Fruit fly (Drosophila melanogaster) whole organism, embryonic: ENCODE results near the gene DIP-alpha.

Source experiments
- Atf6 ChIP-seq: fragments of 200-800 bp; sonication (Bioruptor generic); IDR thresholded peaks from 2 replicates; pipeline ENCODE4 v1.3.6; 2022; ENCODE audit warnings: missing biosample characterization, missing genetic modification characterization
- CG11696 ChIP-seq: fragments of 200-800 bp; sonication (Bioruptor generic); IDR thresholded peaks from 2 replicates; pipeline ENCODE4 v1.3.6; 2022; ENCODE audit warnings: missing biosample characterization, missing genetic modification characterization
- CG14860 ChIP-seq: fragments of 200-800 bp; sonication (Bioruptor generic); IDR thresholded peaks from 3 replicates; pipeline ENCODE4 v1.3.6; 2022; ENCODE audit warnings: missing biosample characterization, missing genetic modification characterization; ENCODE audit not compliant: partially characterized antibody
- CG15073 ChIP-seq: fragments of 200-800 bp; sonication (Bioruptor generic); optimal IDR thresholded peaks from 2 replicates; lab custom pipeline; 2016; ENCODE audit warnings: missing biosample characterization, missing genetic modification characterization
- CG1529 ChIP-seq: fragments of 200-800 bp; sonication (Bioruptor generic); optimal IDR thresholded peaks from 3 replicates; lab custom pipeline; 2018; ENCODE audit warnings: missing biosample characterization, missing genetic modification characterization
- CG1602 ChIP-seq: fragments of 200-800 bp; sonication (Bioruptor generic); optimal IDR thresholded peaks from 3 replicates; lab custom pipeline; 2016; ENCODE audit warnings: missing biosample characterization, missing genetic modification characterization
- CG18476 ChIP-seq: fragments of 200-800 bp; sonication (Bioruptor generic); optimal IDR thresholded peaks from 2 replicates; lab custom pipeline; 2016; ENCODE audit warnings: missing biosample characterization, mild to moderate bottlenecking, missing genetic modification characterization
- CG3726 ChIP-seq: fragments of 200-800 bp; sonication (Bioruptor generic); IDR thresholded peaks from 3 replicates; pipeline ENCODE4, ENCODE4 v1.3.6; 2022; ENCODE audit warnings: missing biosample characterization, missing genetic modification characterization
- CG4404 ChIP-seq: fragments of 200-800 bp; sonication (Bioruptor generic); IDR thresholded peaks from 2 replicates; pipeline ENCODE4 v1.3.6; 2022; ENCODE audit warnings: missing biosample characterization, missing genetic modification characterization
- CG5953 ChIP-seq: fragments of 200-800 bp; sonication (Bioruptor generic); IDR thresholded peaks from 2 replicates; pipeline ENCODE4 v1.3.6; 2022; ENCODE audit warnings: missing biosample characterization, missing genetic modification characterization
- CG7556 ChIP-seq: fragments of 200-800 bp; sonication (Bioruptor generic); optimal IDR thresholded peaks from 2 replicates; lab custom pipeline; 2017; ENCODE audit warnings: missing biosample characterization, mild to moderate bottlenecking, missing genetic modification characterization
- CG7928 ChIP-seq: fragments of 200-800 bp; sonication (Bioruptor generic); optimal IDR thresholded peaks from 2 replicates; lab custom pipeline; 2017; ENCODE audit warnings: missing biosample characterization, mild to moderate bottlenecking, missing genetic modification characterization
- CG9609 ChIP-seq: fragments of 200-800 bp; sonication (Bioruptor generic); optimal IDR thresholded peaks from 3 replicates; lab custom pipeline; 2016; ENCODE audit warnings: missing biosample characterization, missing genetic modification characterization
- CG9727 ChIP-seq: fragments of 200-800 bp; sonication (Bioruptor generic); optimal IDR thresholded peaks from 3 replicates; lab custom pipeline; 2017; ENCODE audit warnings: missing biosample characterization, mild to moderate bottlenecking, missing genetic modification characterization
- CTCF ChIP-seq: fragments of 200-800 bp; sonication (Bioruptor generic); optimal IDR thresholded peaks from 2 replicates; lab custom pipeline; 2017; ENCODE audit warnings: missing biosample characterization, mild to moderate bottlenecking, missing genetic modification characterization, moderate library complexity
- CoRest ChIP-seq: fragments of 200-800 bp; sonication (Bioruptor generic); optimal IDR thresholded peaks from 3 replicates; lab custom pipeline; 2018; ENCODE audit warnings: missing biosample characterization, mild to moderate bottlenecking, missing genetic modification characterization, moderate library complexity
- Dip3 ChIP-seq: fragments of 200-800 bp; sonication (Bioruptor generic); optimal IDR thresholded peaks from 3 replicates; lab custom pipeline; 2016; ENCODE audit warnings: missing biosample characterization, missing genetic modification characterization
- Dll ChIP-seq: fragments of 200-800 bp; sonication (Bioruptor generic); IDR thresholded peaks from 4 replicates; pipeline ENCODE4 v1.3.6; 2022; ENCODE audit warnings: missing biosample characterization, missing genetic modification characterization; ENCODE audit not compliant: partially characterized antibody
- HLH3B ChIP-seq: fragments of 200-800 bp; sonication (Bioruptor generic); IDR thresholded peaks from 2 replicates; pipeline ENCODE4 v1.3.6; 2022; ENCODE audit warnings: missing biosample characterization, missing genetic modification characterization
- HLH54F ChIP-seq: fragments of 200-800 bp; sonication (Bioruptor generic); optimal IDR thresholded peaks from 3 replicates; lab custom pipeline; 2016; ENCODE audit warnings: missing biosample characterization, missing genetic modification characterization
- Hr51 ChIP-seq, 2 experiments: fragments of 200-800 bp; sonication (Bioruptor generic); optimal IDR thresholded peaks; 2 replicates in 1 of 2; 3 replicates in 1 of 2; lab custom pipeline; 2016 to 2018; ENCODE audit warnings: missing biosample characterization in 2 of 2, missing genetic modification characterization in 2 of 2, mild to moderate bottlenecking in 1 of 2, moderate library complexity in 1 of 2
- Mad ChIP-seq: fragments of 200-800 bp; sonication (Bioruptor generic); optimal IDR thresholded peaks from 2 replicates; lab custom pipeline; 2016; ENCODE audit warnings: missing biosample characterization, missing genetic modification characterization
- Meics ChIP-seq: fragments of 200-800 bp; sonication (Bioruptor generic); optimal IDR thresholded peaks from 2 replicates; lab custom pipeline; 2017; ENCODE audit warnings: missing biosample characterization, mild to moderate bottlenecking, missing genetic modification characterization
- NC2β ChIP-seq: fragments of 200-800 bp; sonication (Bioruptor generic); optimal IDR thresholded peaks from 2 replicates; lab custom pipeline; 2016; ENCODE audit warnings: missing biosample characterization, missing genetic modification characterization
- Opbp ChIP-seq: fragments of 200-800 bp; sonication (Bioruptor generic); IDR thresholded peaks from 3 replicates; pipeline ENCODE4 v1.3.6; 2022; ENCODE audit warnings: missing biosample characterization, missing genetic modification characterization; ENCODE audit not compliant: partially characterized antibody
- Rfx ChIP-seq: fragments of 200-800 bp; sonication (Bioruptor generic); IDR thresholded peaks from 2 replicates; pipeline ENCODE4 v1.3.6; 2022; ENCODE audit warnings: missing biosample characterization, missing genetic modification characterization
- Sox100B ChIP-seq: fragments of 200-800 bp; sonication (Bioruptor generic); optimal IDR thresholded peaks from 3 replicates; lab custom pipeline; 2018; ENCODE audit warnings: missing biosample characterization, mild to moderate bottlenecking, missing genetic modification characterization
- Xbp1 ChIP-seq: fragments of 200-800 bp; sonication (Bioruptor generic); optimal IDR thresholded peaks from 3 replicates; lab custom pipeline; 2016; ENCODE audit warnings: missing biosample characterization, mild to moderate bottlenecking, missing genetic modification characterization
- bbx ChIP-seq: fragments of 200-800 bp; sonication (Bioruptor generic); IDR thresholded peaks from 2 replicates; pipeline ENCODE4 v1.3.6; 2022; ENCODE audit warnings: missing biosample characterization, missing genetic modification characterization; ENCODE audit not compliant: partially characterized antibody
- chm ChIP-seq: fragments of 200-800 bp; sonication (Bioruptor generic); IDR thresholded peaks from 2 replicates; pipeline ENCODE4 v1.3.6; 2022; ENCODE audit warnings: missing biosample characterization, missing genetic modification characterization
- croc ChIP-seq: fragments of 200-800 bp; sonication (Bioruptor generic); conservative IDR thresholded peaks from 3 replicates; pipeline ENCODE4 v1.3.6; 2022; ENCODE audit warnings: missing biosample characterization, missing genetic modification characterization
- dmrt11E ChIP-seq: fragments of 200-800 bp; sonication (Bioruptor generic); optimal IDR thresholded peaks from 3 replicates; lab custom pipeline; 2018; ENCODE audit warnings: missing biosample characterization, mild to moderate bottlenecking, missing genetic modification characterization, moderate library complexity
- ems ChIP-seq: fragments of 200-800 bp; sonication (Bioruptor generic); optimal IDR thresholded peaks from 3 replicates; lab custom pipeline; 2016; ENCODE audit warnings: missing biosample characterization, missing genetic modification characterization
- ftz-f1 ChIP-seq: fragments of 200-800 bp; sonication (Bioruptor generic); optimal IDR thresholded peaks from 2 replicates; lab custom pipeline; 2016; ENCODE audit warnings: missing biosample characterization, missing genetic modification characterization
- fu2 ChIP-seq: fragments of 200-800 bp; sonication (Bioruptor generic); optimal IDR thresholded peaks from 2 replicates; lab custom pipeline; 2016; ENCODE audit warnings: missing biosample characterization, missing genetic modification characterization
- hb ChIP-seq: fragments of 200-800 bp; sonication (Bioruptor generic); IDR thresholded peaks from 3 replicates; pipeline ENCODE4 v1.3.6; 2022; ENCODE audit warnings: missing biosample characterization, missing genetic modification characterization; ENCODE audit not compliant: partially characterized antibody
- kni ChIP-seq: fragments of 200-800 bp; sonication (Bioruptor generic); optimal IDR thresholded peaks from 3 replicates; lab custom pipeline; 2017; ENCODE audit warnings: mild to moderate bottlenecking, missing biosample characterization, missing genetic modification reagents, missing genetic modification characterization
- lbe ChIP-seq: fragments of 200-800 bp; sonication (Bioruptor generic); optimal IDR thresholded peaks from 2 replicates; lab custom pipeline; 2016; ENCODE audit warnings: missing biosample characterization, mild to moderate bottlenecking, missing genetic modification characterization
- mirr ChIP-seq: fragments of 200-800 bp; sonication (Bioruptor generic); optimal IDR thresholded peaks from 3 replicates; lab custom pipeline; 2018; ENCODE audit warnings: missing biosample characterization, mild to moderate bottlenecking, missing genetic modification characterization
- oc ChIP-seq: fragments of 200-800 bp; sonication (Bioruptor generic); optimal IDR thresholded peaks from 2 replicates; lab custom pipeline; 2018; ENCODE audit warnings: missing biosample characterization, mild to moderate bottlenecking, missing genetic modification characterization, moderate library complexity
- org-1 ChIP-seq: fragments of 200-800 bp; sonication (Bioruptor generic); optimal IDR thresholded peaks from 2 replicates; lab custom pipeline; 2017; ENCODE audit warnings: missing biosample characterization, missing genetic modification characterization
- peb ChIP-seq: fragments of 200-800 bp; sonication (Bioruptor generic); IDR thresholded peaks from 2 replicates; pipeline ENCODE4 v1.3.6; 2022; ENCODE audit warnings: missing biosample characterization, missing genetic modification characterization
- salm ChIP-seq: fragments of 200-800 bp; sonication (Bioruptor generic); optimal IDR thresholded peaks from 2 replicates; lab custom pipeline; 2018; ENCODE audit warnings: missing biosample characterization, mild to moderate bottlenecking, missing genetic modification characterization
- sc ChIP-seq, 3 experiments: fragments of >200 bp in 2 of 3; fragments of 200-800 bp in 1 of 3; sonication (Bioruptor generic) in 1 of 3; optimal IDR thresholded peaks; 2 replicates in 2 of 3; 3 replicates in 1 of 3; lab custom pipeline; 2017; ENCODE audit warnings: mild to moderate bottlenecking in 1 of 3, missing biosample characterization in 1 of 3, missing genetic modification characterization in 1 of 3, missing genetic modification reagents in 1 of 3
- sima ChIP-seq: fragments of 200-800 bp; sonication (Bioruptor generic); optimal IDR thresholded peaks from 2 replicates; lab custom pipeline; 2016; ENCODE audit warnings: missing biosample characterization, missing genetic modification characterization
- slbo ChIP-seq: fragments of 200-800 bp; sonication (Bioruptor generic); IDR thresholded peaks from 2 replicates; pipeline ENCODE4 v1.3.6; 2022; ENCODE audit warnings: missing biosample characterization, missing genetic modification characterization
- stwl ChIP-seq: fragments of 200-800 bp; sonication (Bioruptor generic); optimal IDR thresholded peaks from 3 replicates; lab custom pipeline; 2018; ENCODE audit warnings: missing biosample characterization, mild to moderate bottlenecking, missing genetic modification characterization, moderate library complexity
- sug ChIP-seq: fragments of 200-800 bp; optimal IDR thresholded peaks from 2 replicates; lab custom pipeline; 2019; ENCODE audit warnings: missing biosample characterization, mild to moderate bottlenecking, missing genetic modification characterization, moderate library complexity
- tgo ChIP-seq: fragments of 200-800 bp; sonication (Bioruptor generic); IDR thresholded peaks from 3 replicates; pipeline ENCODE4 v1.3.6; 2022; ENCODE audit warnings: missing biosample characterization, missing genetic modification characterization
- tll ChIP-seq, 2 experiments: fragments of 200-800 bp in 1 of 2; fragments of >200 bp in 1 of 2; sonication (Bioruptor generic) in 1 of 2; optimal IDR thresholded peaks; 2 replicates each; lab custom pipeline; 2017 to 2019; ENCODE audit warnings: missing biosample characterization in 2 of 2, missing genetic modification characterization in 2 of 2, mild to moderate bottlenecking in 1 of 2, moderate library complexity in 1 of 2

The DIP-alpha gene

dm6 chrX:3573438-3574250 lies 2.2 kb upstream of the DIP-alpha start, which contains the start of gene CG2875 (continued):
- TF ChIP-seq Mad (GFP tag; lab: Kevin White, UChicago), result no peak
- TF ChIP-seq CG7928 (GFP tag; lab: Kevin White, UChicago), result no peak
- TF ChIP-seq peb (GFP tag; lab: Robert Waterston, UW), result no peak
- no peak for TF ChIP-seq sug (tag; lab: Kevin White, UChicago)
- no peak for TF ChIP-seq Dip3 (GFP tag; lab: Kevin White, UChicago)
- no peak for TF ChIP-seq ems (GFP tag; lab: Kevin White, UChicago)
- no peak for TF ChIP-seq org-1
- TF ChIP-seq CG14860 (GFP tag; lab: Robert Waterston, UW), result no peak
- peak; percentile 8 for TF ChIP-seq CoRest (tag; lab: Kevin White, UChicago)
- no peak for TF ChIP-seq CG3726 (GFP tag; lab: Robert Waterston, UW)
- TF ChIP-seq tll (GFP tag; optimal IDR thresholded peaks at IDR 0.05; lab: Kevin White, UChicago), result no peak
- no peak for TF ChIP-seq NC2β (GFP tag; lab: Kevin White, UChicago)
- no peak for TF ChIP-seq mirr (GFP tag; lab: Kevin White, UChicago)
- TF ChIP-seq CG11696 (GFP tag; lab: Robert Waterston, UW), result no peak
- no peak for TF ChIP-seq Xbp1 (GFP tag; lab: Kevin White, UChicago)
- TF ChIP-seq CG18476, result no peak
- no peak for TF ChIP-seq dmrt11E
- peak; percentile 66; the same call in 2 of the 3 replicates for TF ChIP-seq Opbp (GFP tag; lab: Robert Waterston, UW)
- no peak for TF ChIP-seq sc (optimal IDR thresholded peaks at IDR 0.05; lab: Kevin White, UChicago)
- TF ChIP-seq sc (GFP tag; optimal IDR thresholded peaks at IDR 0.05; lab: Kevin White, UChicago), result no peak
- TF ChIP-seq croc (GFP tag; lab: Robert Waterston, UW), result no peak
- peak; percentile 26; the same call in 1 of the 2 replicates for TF ChIP-seq Rfx (GFP tag; lab: Robert Waterston, UW)
- TF ChIP-seq HLH54F (GFP tag; lab: Kevin White, UChicago), result no peak
- TF ChIP-seq fu2 (GFP tag; lab: Kevin White, UChicago), result no peak
- TF ChIP-seq Dll (GFP tag; lab: Robert Waterston, UW), result peak; percentile 79
- no peak for TF ChIP-seq tgo (GFP tag; lab: Robert Waterston, UW)
- no peak for TF ChIP-seq CG15073 (GFP tag; lab: Kevin White, UChicago)
- no peak for TF ChIP-seq CG1602
- no peak for TF ChIP-seq sima
- TF ChIP-seq hb (GFP tag; lab: Robert Waterston, UW), result no peak
- TF ChIP-seq HLH3B (GFP tag; lab: Robert Waterston, UW), result no peak
- TF ChIP-seq Sox100B (GFP tag; lab: Kevin White, UChicago), result no peak
- TF ChIP-seq CG5953 (GFP tag; lab: Robert Waterston, UW), result no peak
- TF ChIP-seq Atf6 (GFP tag; lab: Robert Waterston, UW), result no peak
- TF ChIP-seq slbo, result no peak
- no peak for TF ChIP-seq oc (tag; lab: Kevin White, UChicago)
- TF ChIP-seq ftz-f1, result no peak
- TF ChIP-seq Meics (GFP tag; lab: Kevin White, UChicago), result no peak
- TF ChIP-seq CG9609, result no peak
- no peak for TF ChIP-seq CTCF (GFP tag; lab: Kevin White, UChicago)
- TF ChIP-seq CG9727 (GFP tag; lab: Kevin White, UChicago), result no peak
- TF ChIP-seq CG7556 (GFP tag; lab: Kevin White, UChicago), result peak; percentile 27
- no peak for TF ChIP-seq kni (GFP tag; lab: Kevin White, UChicago)
- TF ChIP-seq CG4404 (GFP tag; lab: Robert Waterston, UW), result no peak
- peak; percentile 75 for TF ChIP-seq bbx
- TF ChIP-seq CG1529 (GFP tag; lab: Kevin White, UChicago), result no peak
- TF ChIP-seq lbe (GFP tag; lab: Kevin White, UChicago), result no peak
- no peak for TF ChIP-seq salm (tag; lab: Kevin White, UChicago)
- peak; percentile 79 for TF ChIP-seq stwl
- no peak for TF ChIP-seq Hr51 (GFP tag; optimal IDR thresholded peaks at IDR 0.05; lab: Kevin White, UChicago)
- TF ChIP-seq chm (GFP tag; lab: Robert Waterston, UW), result no peak
